Fruit fly (Drosophila melanogaster): ENCODE data around the gene CG7950.

The CG7950 gene

dm6 chr3R:30058057-30058868 lies 1.6 kb downstream of the CG7950 start, which contains the start of gene sima (continued):
- TF ChIP-seq disco-r (GFP tag; optimal IDR thresholded peaks at IDR 0.05) = no peak
- TF ChIP-seq Jarid2 (GFP tag; optimal IDR thresholded peaks at IDR 0.05) = peak; percentile 11
- TF ChIP-seq pan (optimal IDR thresholded peaks at IDR 0.05) = no peak
- TF ChIP-seq pan (GFP tag; optimal IDR thresholded peaks at IDR 0.05 in 1 of 2, IDR thresholded peaks at IDR 0.05 in 1 of 2) = peak in 1 of 2 experiments; percentile 65
- peak; percentile 21 for TF ChIP-seq Fer1 (GFP tag; optimal IDR thresholded peaks at IDR 0.05)
- TF ChIP-seq Vsx1 (GFP tag; optimal IDR thresholded peaks at IDR 0.05) = peak; percentile 47
- no peak for TF ChIP-seq CG1602 (GFP tag; optimal IDR thresholded peaks at IDR 0.05)
- TF ChIP-seq Dip3 (GFP tag; optimal IDR thresholded peaks at IDR 0.05) = peak; percentile 18
- no peak for TF ChIP-seq zen (tag; optimal IDR thresholded peaks at IDR 0.05)
- peak; percentile 24; the same call in 1 of the 2 replicates for TF ChIP-seq Adf1 (GFP tag; IDR thresholded peaks at IDR 0.05)
- no peak for TF ChIP-seq da (GFP tag; optimal IDR thresholded peaks at IDR 0.05)
- TF ChIP-seq Ptx1 (GFP tag; IDR thresholded peaks at IDR 0.05) = peak; percentile 52; the same call in 1 of the 2 replicates
- TF ChIP-seq gsb-n (tag; optimal IDR thresholded peaks at IDR 0.05) = peak; percentile 35
- TF ChIP-seq Dref (GFP tag; IDR thresholded peaks at IDR 0.05) = no peak
- peak; percentile 65 for TF ChIP-seq MESR4 (GFP tag; optimal IDR thresholded peaks at IDR 0.05)
- peak; percentile 25 for TF ChIP-seq Lhr (GFP tag; optimal IDR thresholded peaks at IDR 0.05)

- TF ChIP-seq CG7928 (GFP tag; optimal IDR thresholded peaks at IDR 0.05) = no peak
- TF ChIP-seq chinmo (GFP tag; IDR thresholded peaks at IDR 0.05; ENCODE audit: partially characterized antibody) = peak; percentile 56; the same call in 1 of the 4 replicates
- no peak for TF ChIP-seq CG10431 (GFP tag; optimal IDR thresholded peaks at IDR 0.05)
- peak; percentile 28; the same call in 1 of the 3 replicates for TF ChIP-seq CG34224 (GFP tag; IDR thresholded peaks at IDR 0.05; ENCODE audit: partially characterized antibody)
- TF ChIP-seq Bgb (GFP tag; IDR thresholded peaks at IDR 0.05; ENCODE audit: partially characterized antibody) = no peak
- TF ChIP-seq CG14441 (GFP tag; IDR thresholded peaks at IDR 0.05) = 0 out of 2 replicates have a peak, but pooled peaks have one; percentile 23
- no peak for TF ChIP-seq jumu (GFP tag; optimal IDR thresholded peaks at IDR 0.05)
- peak; percentile 62 for TF ChIP-seq oc (tag; optimal IDR thresholded peaks at IDR 0.05)
- no peak for TF ChIP-seq CG15479 (GFP tag; optimal IDR thresholded peaks at IDR 0.05)
- no peak for TF ChIP-seq D19A (tag; optimal IDR thresholded peaks at IDR 0.05)
- TF ChIP-seq pros (GFP tag; optimal IDR thresholded peaks at IDR 0.05) = peak; percentile 3
- peak; percentile 15 for TF ChIP-seq abd-A (tag; optimal IDR thresholded peaks at IDR 0.05)
- 0 out of 2 replicates have a peak, but pooled peaks have one; percentile 23 for TF ChIP-seq bbx (GFP tag; IDR thresholded peaks at IDR 0.05; ENCODE audit: partially characterized antibody)
- peak; percentile 1 for TF ChIP-seq kni (GFP tag; optimal IDR thresholded peaks at IDR 0.05)
- no peak for TF ChIP-seq shn (GFP tag; optimal IDR thresholded peaks at IDR 0.05)
- no peak for TF ChIP-seq CG8281 (tag; optimal IDR thresholded peaks at IDR 0.05)
- no peak for TF ChIP-seq Side (GFP tag; optimal IDR thresholded peaks at IDR 0.05)
- TF ChIP-seq kah (GFP tag; optimal IDR thresholded peaks at IDR 0.05) = peak; percentile 50
- TF ChIP-seq crol (GFP tag; IDR thresholded peaks at IDR 0.05) = peak; percentile 18; the same call in 1 of the 2 replicates
- TF ChIP-seq Blimp-1 (GFP tag; optimal IDR thresholded peaks at IDR 0.05) = no peak
- TF ChIP-seq en (GFP tag; optimal IDR thresholded peaks at IDR 0.05) = no peak
- TF ChIP-seq CG12659 (GFP tag; optimal IDR thresholded peaks at IDR 0.05) = no peak
- peak; percentile 50 for TF ChIP-seq nom (GFP tag; optimal IDR thresholded peaks at IDR 0.05)
Observed at dm6 chr3R:30059944-30060343, 3.3 kb downstream of the CG7950 start.
